Worm (Caenorhabditis elegans): ENCODE measurements around the gene swsn-3.
A peak's percentile ranks its signal among the peaks of the same experiment; 100 is the strongest.

The swsn-3 gene

DNA sequence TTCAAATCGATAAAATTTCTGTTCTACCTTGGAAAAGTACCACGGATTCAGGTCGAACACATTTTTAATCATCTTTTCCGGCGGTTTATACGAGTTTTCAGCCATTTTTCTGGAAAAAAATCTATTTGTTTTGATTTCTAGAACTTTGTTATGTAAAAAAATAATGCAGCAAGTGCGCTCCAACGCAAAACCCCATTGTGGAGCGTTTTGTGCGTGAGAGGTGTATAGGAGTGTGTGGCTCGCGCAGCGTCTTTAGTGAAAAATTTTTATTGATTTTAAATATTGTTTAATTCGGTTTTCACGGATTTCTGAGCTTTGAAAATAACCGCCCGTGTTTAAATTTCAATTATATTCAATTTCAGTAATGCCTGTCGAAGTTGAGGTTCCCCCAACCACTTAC lies 17.4 kb upstream of the swsn-3 start, which contains the start of gene Y71H2AM.20 (continued):
- TF ChIP-seq hlh-13 (GFP tag; optimal IDR thresholded peaks at IDR 0.05) (no peak), fax-1 (tag; optimal IDR thresholded peaks at IDR 0.05) (peak; percentile 17), K09A11.1 (tag; optimal IDR thresholded peaks at IDR 0.05; ENCODE audit: insufficient read depth) (peak; percentile 73)

DNA sequence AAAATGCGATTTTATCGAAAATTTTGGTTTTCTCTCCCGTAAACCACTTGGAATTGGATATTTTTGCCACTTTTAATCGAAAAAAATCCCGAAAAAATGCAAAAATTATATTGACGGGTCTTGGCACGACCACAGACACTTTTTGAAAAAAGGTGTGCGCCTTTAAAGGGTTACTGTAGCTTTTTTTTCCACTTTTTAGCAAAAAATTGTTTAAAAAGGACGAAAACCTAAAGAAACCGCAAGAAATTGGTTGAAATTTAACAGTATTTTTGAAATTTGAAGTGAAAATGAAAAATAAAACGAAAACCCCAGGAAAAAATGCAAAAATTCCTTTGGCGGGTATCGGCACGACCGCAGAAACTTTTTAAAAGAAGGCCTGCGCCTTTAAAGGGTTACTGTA lies 13.4 kb upstream of the swsn-3 start:
- no peak for TF ChIP-seq elt-4 (tag; optimal IDR thresholded peaks at IDR 0.05)
- no peak for TF ChIP-seq sox-2 (GFP tag; IDR thresholded peaks at IDR 0.05)
- TF ChIP-seq hlh-13 (GFP tag; optimal IDR thresholded peaks at IDR 0.05) = no peak
- TF ChIP-seq T23F11.4 (GFP tag; optimal IDR thresholded peaks at IDR 0.05) = no peak
- TF ChIP-seq eyg-1 (tag; optimal IDR thresholded peaks at IDR 0.05) = no peak
- no peak for TF ChIP-seq ceh-14 (tag; optimal IDR thresholded peaks at IDR 0.05)
- no peak for TF ChIP-seq che-1 (tag; optimal IDR thresholded peaks at IDR 0.05)
- no peak for TF ChIP-seq unc-86 (tag; optimal IDR thresholded peaks at IDR 0.05)
- no peak for TF ChIP-seq ceh-22 (tag; optimal IDR thresholded peaks at IDR 0.05)

DNA sequence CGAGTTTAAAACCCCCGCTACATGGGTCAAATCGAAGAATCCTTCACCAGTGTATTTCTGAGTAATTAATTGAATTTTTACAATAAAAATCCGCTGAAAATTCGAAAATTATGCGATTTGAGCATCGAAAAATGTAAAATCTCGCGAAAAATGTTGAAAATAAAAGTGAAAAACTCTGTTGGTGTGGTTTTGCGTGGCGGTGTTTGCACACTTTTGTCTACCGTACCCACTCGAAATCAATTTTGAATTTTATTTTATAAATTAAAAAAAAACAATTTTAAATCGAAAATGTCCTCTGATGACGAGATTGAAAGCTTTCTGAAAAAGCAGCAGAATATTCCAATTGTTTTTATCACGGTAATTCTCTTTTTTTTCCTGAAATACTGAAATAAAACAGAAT lies 12.3 kb upstream of the swsn-3 start, which contains the start of gene Y71H2AM.6:
Gene Y71H2AM.6, plus strand, starts transcription at position 264 of the 400 bp plus-strand sequence.
- TF ChIP-seq che-1 (tag; optimal IDR thresholded peaks at IDR 0.05) (no peak), dve-1 (tag; optimal IDR thresholded peaks at IDR 0.05) (no peak), fkh-10 (GFP tag; optimal IDR thresholded peaks at IDR 0.05) (no peak), odd-2 (tag; optimal IDR thresholded peaks at IDR 0.05) (no peak), dmd-4 (tag; optimal IDR thresholded peaks at IDR 0.05; ENCODE audit: borderline replicate concordance) (no peak), nfya-1 (tag; optimal IDR thresholded peaks at IDR 0.05) (peak; percentile 15), mec-3 (tag; optimal IDR thresholded peaks at IDR 0.05; ENCODE audit: borderline replicate concordance) (no peak), ceh-6 (GFP tag; optimal IDR thresholded peaks at IDR 0.05) (no peak), hlh-15 (tag; optimal IDR thresholded peaks at IDR 0.05) (no peak)

DNA sequence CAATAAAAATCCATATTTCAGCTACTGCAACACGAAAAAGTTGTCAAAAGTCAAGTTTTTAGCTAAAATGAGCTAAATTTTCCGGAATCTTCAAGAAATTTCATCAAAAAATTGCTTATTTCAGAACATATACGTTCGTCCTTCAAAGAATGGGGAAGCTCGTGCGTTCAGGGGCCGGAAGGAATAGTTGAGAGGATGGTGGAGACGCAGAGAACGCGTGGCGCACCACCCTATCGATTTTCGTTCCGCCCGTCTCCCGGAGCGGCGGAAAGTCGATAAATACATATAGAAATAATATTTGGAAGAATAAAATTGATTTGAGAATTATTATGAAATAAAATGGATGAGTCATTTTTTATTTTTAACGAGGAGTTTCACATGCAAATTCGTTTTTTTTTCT lies 11.8 kb upstream of the swsn-3 start:
- TF ChIP-seq ceh-48 (tag; optimal IDR thresholded peaks at IDR 0.05) (peak; percentile 99), gmeb-2 (tag; optimal IDR thresholded peaks at IDR 0.05) (no peak), ceh-45 (GFP tag; IDR thresholded peaks at IDR 0.05) (no peak), ceh-34 (tag; optimal IDR thresholded peaks at IDR 0.05) (no peak), ahr-1 (tag; optimal IDR thresholded peaks at IDR 0.05) (no peak), mec-3 (tag; optimal IDR thresholded peaks at IDR 0.05; ENCODE audit: borderline replicate concordance) (no peak)

DNA sequence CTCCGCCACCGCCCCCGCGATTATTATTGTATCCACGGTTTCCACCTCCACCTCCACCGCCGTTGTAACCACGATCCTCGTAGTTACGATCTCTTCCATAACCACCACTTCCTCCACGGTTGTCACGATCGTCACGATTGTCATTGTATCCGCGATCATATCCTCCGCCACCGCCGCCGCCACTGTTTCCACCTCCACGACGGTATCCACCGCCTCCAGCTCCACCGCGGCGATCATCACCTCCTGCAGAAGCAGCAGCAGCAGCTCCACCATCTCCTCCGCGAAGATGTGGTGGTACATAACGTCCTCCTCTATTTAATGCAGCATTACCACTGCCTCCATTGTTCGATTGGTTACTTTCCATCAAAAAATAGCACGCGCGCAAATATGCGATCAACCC lies 10.2 kb upstream of the swsn-3 start, which contains the start of gene laf-1:
Gene laf-1, minus strand, starts transcription at position 399 of the 400 bp plus-strand sequence.
- TF ChIP-seq elt-2 (tag; optimal IDR thresholded peaks at IDR 0.05) = no peak
- TF ChIP-seq unc-42 (tag; optimal IDR thresholded peaks at IDR 0.05) = no peak
- TF ChIP-seq elt-4 (tag; optimal IDR thresholded peaks at IDR 0.05) = peak; percentile 59

DNA sequence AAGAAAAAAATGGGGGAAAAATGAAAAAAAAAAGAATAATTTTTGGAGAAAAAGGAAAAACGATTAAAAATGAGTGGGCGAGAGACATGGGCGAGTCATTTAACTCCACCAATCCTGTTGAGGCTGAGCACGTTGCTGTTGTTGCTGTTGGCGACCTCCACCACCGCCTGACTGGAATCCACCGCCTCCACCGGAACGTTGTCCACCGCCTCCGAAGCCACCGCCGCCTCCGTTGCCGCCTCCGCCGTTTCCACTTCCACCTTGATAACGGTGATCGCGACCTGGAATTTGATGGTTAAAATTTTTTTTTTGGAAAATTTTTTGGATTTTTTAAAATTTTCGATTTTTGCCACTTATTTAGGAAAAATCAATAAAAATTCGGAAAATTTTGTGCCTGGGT lies 2.3 kb upstream of the swsn-3 start:
- TF ChIP-seq sox-4 (tag; optimal IDR thresholded peaks at IDR 0.05) = no peak
- TF ChIP-seq K09A11.1 (tag; optimal IDR thresholded peaks at IDR 0.05; ENCODE audit: insufficient read depth) = no peak
- no peak for TF ChIP-seq pros-1 (tag; optimal IDR thresholded peaks at IDR 0.05)
- TF ChIP-seq sox-2 (GFP tag; IDR thresholded peaks at IDR 0.05) = no peak
- TF ChIP-seq ceh-45 (GFP tag; IDR thresholded peaks at IDR 0.05) = no peak
- TF ChIP-seq npax-4 (tag; optimal IDR thresholded peaks at IDR 0.05) = no peak
- no peak for TF ChIP-seq odd-2 (tag; optimal IDR thresholded peaks at IDR 0.05)
- TF ChIP-seq mec-3 (tag; optimal IDR thresholded peaks at IDR 0.05; ENCODE audit: borderline replicate concordance) = no peak
- TF ChIP-seq rnt-1 (tag; optimal IDR thresholded peaks at IDR 0.05) = no peak
- TF ChIP-seq C08G9.2 (tag; optimal IDR thresholded peaks at IDR 0.05) = no peak
- no peak for TF ChIP-seq hlh-6 (tag; optimal IDR thresholded peaks at IDR 0.05)
- TF ChIP-seq ceh-34 (tag; optimal IDR thresholded peaks at IDR 0.05) = no peak
- TF ChIP-seq pha-4 (tag; optimal IDR thresholded peaks at IDR 0.05) = no peak
- TF ChIP-seq gmeb-2 (tag; optimal IDR thresholded peaks at IDR 0.05) = no peak
- TF ChIP-seq nhr-232 (tag; optimal IDR thresholded peaks at IDR 0.05) = no peak
- TF ChIP-seq ttx-3 (tag; optimal IDR thresholded peaks at IDR 0.05) = no peak
- TF ChIP-seq elt-2 (tag; optimal IDR thresholded peaks at IDR 0.05) = no peak
- TF ChIP-seq pat-9 (tag; optimal IDR thresholded peaks at IDR 0.05) = no peak
- TF ChIP-seq elt-4 (tag; optimal IDR thresholded peaks at IDR 0.05) = no peak
- TF ChIP-seq fkh-10 (GFP tag; optimal IDR thresholded peaks at IDR 0.05) = no peak

Measured in whole organism, late embryonic.